Fruit fly (Drosophila melanogaster) S2 (cell line): ENCODE data around the gene CG32817.

Source experiments
- CG8478 ChIP-seq: fragments of >200 bp; optimal IDR thresholded peaks from 2 replicates; lab custom pipeline; 2018
- CTCF ChIP-seq, 2 experiments: fragments of >200 bp; optimal IDR thresholded peaks; 2 replicates each; lab custom pipeline; 2018

- no peak for TF ChIP-seq CTCF (optimal IDR thresholded peaks at IDR 0.05; lab: Kevin White, UChicago)
- no peak for TF ChIP-seq CG8478 (lab: Kevin White, UChicago)
Measured at dm6 chrX:443981-444550, 34.8 kb upstream of the CG32817 start.
